Worm (Caenorhabditis elegans): ENCODE measurements around the gene gmeb-3.

DNA sequence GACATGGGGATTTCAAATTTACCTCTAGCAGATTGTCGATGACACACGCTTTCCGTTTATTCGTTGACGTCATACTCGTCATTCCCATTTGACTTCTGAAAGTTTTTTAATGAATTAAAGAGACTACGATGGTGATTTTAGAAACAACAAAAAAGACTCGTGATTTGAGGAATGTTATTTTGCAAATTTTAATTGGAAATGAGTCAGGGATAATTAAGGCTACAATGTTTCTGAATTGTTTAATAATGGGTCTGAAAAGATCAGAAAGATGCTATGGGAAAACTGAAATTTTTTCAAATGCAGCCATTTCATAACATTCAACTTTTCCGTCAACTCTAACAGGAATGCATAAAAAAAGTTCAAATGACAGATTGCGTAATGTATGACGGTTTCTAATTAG is 2.8 kb upstream of the gmeb-3 start, which contains the start of gene C44F1.1:
- TF ChIP-seq nhr-76 (tag; optimal IDR thresholded peaks at IDR 0.05) = no peak
- TF ChIP-seq zip-8 (tag; optimal IDR thresholded peaks at IDR 0.05) = peak; percentile 34
- no peak for TF ChIP-seq ztf-11 (tag; optimal IDR thresholded peaks at IDR 0.05)
- TF ChIP-seq snpc-4 (tag; optimal IDR thresholded peaks at IDR 0.05) = no peak
- no peak for TF ChIP-seq unc-39 (tag; optimal IDR thresholded peaks at IDR 0.05)
- TF ChIP-seq nhr-12 (tag; optimal IDR thresholded peaks at IDR 0.05) = no peak
- TF ChIP-seq hlh-1 (tag; optimal IDR thresholded peaks at IDR 0.05) = no peak
- no peak for TF ChIP-seq nhr-237 (tag; optimal IDR thresholded peaks at IDR 0.05)
- no peak for TF ChIP-seq unc-62 (GFP tag; optimal IDR thresholded peaks at IDR 0.05)
- TF ChIP-seq ceh-39 (tag; optimal IDR thresholded peaks at IDR 0.05) = no peak
- no peak for TF ChIP-seq blmp-1 (tag; optimal IDR thresholded peaks at IDR 0.05)
- no peak for TF ChIP-seq elt-1 (tag; optimal IDR thresholded peaks at IDR 0.05; ENCODE audit: borderline replicate concordance, insufficient read depth)

All from whole organism, mixed stage, embryonic.